Fruit fly (Drosophila melanogaster) Kc167 (cell line): ENCODE measurements around the gene CG14042.

Experiments
- Myc ChIP-seq: fragments of >200 bp; optimal IDR thresholded peaks from 2 replicates; lab custom pipeline; 2017; ENCODE audit warnings: missing external identifiers
- Sin3A ChIP-seq: fragments of >200 bp; optimal IDR thresholded peaks from 2 replicates; lab custom pipeline; 2018; ENCODE audit warnings: missing external identifiers
- h ChIP-seq: fragments of >200 bp; optimal IDR thresholded peaks from 3 replicates; lab custom pipeline; 2018; ENCODE audit warnings: missing external identifiers
- insv ChIP-seq: fragments of >200 bp; optimal IDR thresholded peaks from 3 replicates; lab custom pipeline; 2018; ENCODE audit warnings: missing external identifiers
- psq ChIP-seq: fragments of >200 bp; optimal IDR thresholded peaks from 2 replicates; lab custom pipeline; 2017; ENCODE audit warnings: missing external identifiers
- ttk ChIP-seq: sonication (Bioruptor generic); optimal IDR thresholded peaks from 2 replicates; lab custom pipeline; 2017; ENCODE audit warnings: missing external identifiers

DNA sequence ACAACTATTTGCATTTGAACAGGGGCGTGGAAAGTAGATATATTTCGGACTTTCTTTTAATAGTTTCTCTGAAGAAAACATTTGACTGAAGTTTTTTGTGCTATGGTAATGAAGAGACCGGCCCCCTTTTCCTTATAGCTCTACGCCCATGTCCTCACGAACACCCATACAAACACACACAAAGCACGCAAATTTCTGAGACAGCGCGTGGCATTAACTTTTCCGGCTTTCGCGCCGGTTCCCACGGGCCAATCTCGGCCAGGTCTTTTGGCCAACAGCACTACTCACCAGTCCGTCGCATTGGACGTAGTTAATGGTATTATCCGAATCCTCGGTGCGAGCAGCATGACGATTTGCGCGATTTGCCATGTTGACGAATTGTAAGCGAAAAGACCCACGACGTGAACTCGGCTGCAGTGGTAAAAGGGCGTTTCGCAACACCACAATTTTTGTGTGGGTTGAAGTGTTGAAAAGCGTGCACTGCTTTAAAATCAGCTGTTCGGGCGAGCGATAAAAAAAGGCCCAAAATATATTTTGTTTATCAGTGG is 14.9 kb downstream of the CG14042 start, which contains the start of gene senju:
- TF ChIP-seq Sin3A (lab: Kevin White, UChicago) (no peak), h (no peak), insv (lab: Kevin White, UChicago) (no peak), psq (no peak), ttk (no peak), Myc (lab: Kevin White, UChicago) (no peak)
